Fruit fly (Drosophila melanogaster) Kc167 (cell line): ENCODE data around the gene Gr93d.

ENCODE experiments used
- Myc ChIP-seq: fragments of >200 bp; optimal IDR thresholded peaks from 2 replicates; lab custom pipeline; 2017; ENCODE audit warnings: missing external identifiers
- Sin3A ChIP-seq: fragments of >200 bp; optimal IDR thresholded peaks from 2 replicates; lab custom pipeline; 2018; ENCODE audit warnings: missing external identifiers
- h ChIP-seq: fragments of >200 bp; optimal IDR thresholded peaks from 3 replicates; lab custom pipeline; 2018; ENCODE audit warnings: missing external identifiers
- insv ChIP-seq: fragments of >200 bp; optimal IDR thresholded peaks from 3 replicates; lab custom pipeline; 2018; ENCODE audit warnings: missing external identifiers
- psq ChIP-seq: fragments of >200 bp; optimal IDR thresholded peaks from 2 replicates; lab custom pipeline; 2017; ENCODE audit warnings: missing external identifiers
- ttk ChIP-seq: sonication (Bioruptor generic); optimal IDR thresholded peaks from 2 replicates; lab custom pipeline; 2017; ENCODE audit warnings: missing external identifiers

DNA sequence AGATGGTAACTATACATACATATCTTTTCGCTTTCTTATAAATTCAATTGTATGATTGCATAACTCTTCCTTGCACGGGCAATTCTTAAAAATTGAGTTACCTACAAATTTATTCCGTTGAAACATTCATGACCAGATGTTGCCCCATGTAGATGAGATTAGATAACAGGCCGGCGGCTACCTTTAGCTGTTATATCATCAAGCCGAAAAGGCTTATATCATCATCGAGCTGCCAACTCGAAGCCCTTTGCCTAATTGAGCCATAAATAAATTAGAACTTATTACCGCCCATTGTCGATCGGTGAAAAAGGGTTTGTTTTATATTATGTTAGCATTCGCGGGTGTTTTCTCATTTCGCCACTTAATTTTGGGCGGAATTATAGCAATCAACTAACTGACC is 6.0 kb downstream of the Gr93d start:
- TF ChIP-seq Myc (lab: Kevin White, UChicago), result no peak
- no peak for TF ChIP-seq Sin3A (lab: Kevin White, UChicago)
- no peak for TF ChIP-seq psq (lab: Kevin White, UChicago)
- TF ChIP-seq h (lab: Kevin White, UChicago), result no peak
- no peak for TF ChIP-seq ttk (lab: Kevin White, UChicago)
- no peak for TF ChIP-seq insv (lab: Kevin White, UChicago)
